Worm (Caenorhabditis elegans) whole organism, young adult: ENCODE results near the gene srsx-8.

Source experiments
- B0019.2 ChIP-seq: fragments of 200-800 bp; sonication (Bioruptor generic); conservative IDR thresholded peaks from 2 replicates; pipeline ENCODE4 v1.3.6; 2022; ENCODE audit warnings: missing genetic modification reagents, missing genetic modification characterization, missing compliant biosample characterization
- D2030.7 ChIP-seq: fragments of 200-800 bp; sonication (Bioruptor generic); IDR thresholded peaks from 2 replicates; pipeline ENCODE4 v1.3.6; 2022; ENCODE audit warnings: missing genetic modification reagents, missing genetic modification characterization, missing compliant biosample characterization
- F49E8.2 ChIP-seq: sonication (generic microtip); optimal IDR thresholded peaks from 3 replicates; lab custom pipeline; 2017; ENCODE audit warnings: missing genetic modification characterization, mild to moderate bottlenecking, missing compliant biosample characterization, antibody characterized with exemption, moderate library complexity; ENCODE audit not compliant: insufficient read depth
- Y53G8AR.9 ChIP-seq: fragments of 200-800 bp; sonication (Bioruptor generic); conservative IDR thresholded peaks from 2 replicates; pipeline ENCODE4 v1.3.6; 2022; ENCODE audit warnings: missing genetic modification reagents, missing genetic modification characterization, missing compliant biosample characterization
- Y56A3A.18 ChIP-seq: fragments of 200-800 bp; sonication (Bioruptor generic); IDR thresholded peaks from 2 replicates; pipeline ENCODE4 v1.3.6; 2022; ENCODE audit warnings: missing genetic modification reagents, missing genetic modification characterization, missing compliant biosample characterization
- Y95B8A.8 ChIP-seq: fragments of 200-800 bp; sonication (Bioruptor generic); IDR thresholded peaks from 2 replicates; pipeline ENCODE4 v1.3.6; 2022; ENCODE audit warnings: missing genetic modification reagents, missing genetic modification characterization, missing compliant biosample characterization
- ama-1 ChIP-seq, 3 experiments: fragments of 150-350 bp in 1 of 3; sonication (generic microtip) in 2 of 3; optimal IDR thresholded peaks; 2 replicates each; lab custom pipeline; 2014 to 2018; ENCODE audit warnings: missing biosample characterization in 2 of 3, missing genetic modification characterization in 2 of 3, missing genetic modification reagents in 2 of 3
- attf-5 ChIP-seq: fragments of 200-800 bp; sonication (Bioruptor generic); optimal IDR thresholded peaks from 2 replicates; lab custom pipeline; 2018; ENCODE audit warnings: mild to moderate bottlenecking, missing genetic modification characterization, missing compliant biosample characterization
- cebp-1 ChIP-seq, 2 experiments: fragments of 200-800 bp in 1 of 2; sonication (Bioruptor generic) in 1 of 2; sonication (generic microtip) in 1 of 2; IDR thresholded peaks in 1 of 2; optimal IDR thresholded peaks in 1 of 2; 2 replicates each; pipeline versions ENCODE4 v1.3.6 to Lab custom; 2017 to 2022; ENCODE audit warnings: missing compliant biosample characterization in 2 of 2, missing genetic modification characterization in 2 of 2, mild to moderate bottlenecking in 1 of 2, missing genetic modification reagents in 1 of 2, moderate library complexity in 1 of 2
- ceh-79 ChIP-seq: sonication (generic microtip); optimal IDR thresholded peaks from 2 replicates; lab custom pipeline; 2017; ENCODE audit warnings: mild to moderate bottlenecking, missing genetic modification characterization, missing compliant biosample characterization
- dox-1 ChIP-seq: fragments of 200-800 bp; sonication (Bioruptor generic); IDR thresholded peaks from 2 replicates; pipeline ENCODE4 v1.3.6; 2022; ENCODE audit warnings: missing genetic modification reagents, missing genetic modification characterization, missing compliant biosample characterization
- egl-44 ChIP-seq: fragments of 200-800 bp; sonication (Bioruptor generic); IDR thresholded peaks from 2 replicates; pipeline ENCODE4 v1.3.6; 2022; ENCODE audit warnings: missing genetic modification reagents, missing genetic modification characterization, missing compliant biosample characterization
- egrh-3 ChIP-seq: fragments of 200-800 bp; sonication (Bioruptor generic); IDR thresholded peaks from 2 replicates; pipeline ENCODE4 v1.3.6; 2022; ENCODE audit warnings: missing genetic modification reagents, missing genetic modification characterization, missing compliant biosample characterization
- him-1 ChIP-seq: sonication (generic microtip); optimal IDR thresholded peaks from 2 replicates; lab custom pipeline; 2016; ENCODE audit warnings: missing genotype, missing genetic modification reagents, missing genetic modification characterization, missing compliant biosample characterization
- hmg-1.2 ChIP-seq: fragments of 200-800 bp; sonication (Bioruptor generic); IDR thresholded peaks from 2 replicates; pipeline ENCODE4 v1.3.6; 2022; ENCODE audit warnings: missing genetic modification reagents, missing genetic modification characterization, missing compliant biosample characterization
- hmg-20 ChIP-seq: fragments of 200-800 bp; sonication (Bioruptor generic); IDR thresholded peaks from 2 replicates; pipeline ENCODE4 v1.3.6; 2022; ENCODE audit warnings: missing genetic modification reagents, missing genetic modification characterization, missing compliant biosample characterization
- lin-35 ChIP-seq, 3 experiments: fragments of 150-350 bp in 2 of 3; sonication (generic microtip) in 1 of 3; optimal IDR thresholded peaks; 2 replicates each; lab custom pipeline; 2014 to 2018; ENCODE audit warnings: missing biosample characterization in 3 of 3, missing genetic modification characterization in 3 of 3, missing genetic modification reagents in 3 of 3
- lin-40 ChIP-seq: sonication (generic microtip); optimal IDR thresholded peaks from 2 replicates; lab custom pipeline; 2016; ENCODE audit warnings: missing genetic modification characterization, mild to moderate bottlenecking, missing compliant biosample characterization, missing genotype, missing genetic modification reagents
- lsy-27 ChIP-seq: sonication (generic microtip); optimal IDR thresholded peaks from 2 replicates; lab custom pipeline; 2017; ENCODE audit warnings: missing genetic modification characterization, mild to moderate bottlenecking, missing compliant biosample characterization, antibody characterized with exemption, missing genotype, borderline replicate concordance; ENCODE audit not compliant: insufficient read depth
- madf-8 ChIP-seq: fragments of 200-800 bp; sonication (Bioruptor generic); conservative IDR thresholded peaks from 2 replicates; pipeline ENCODE4 v1.3.6; 2022; ENCODE audit warnings: missing genetic modification reagents, missing genetic modification characterization, missing compliant biosample characterization
- mcd-1 ChIP-seq: fragments of 200-800 bp; sonication (Bioruptor generic); IDR thresholded peaks from 2 replicates; pipeline ENCODE4 v1.3.6; 2022; ENCODE audit warnings: missing genetic modification reagents, missing genetic modification characterization, missing compliant biosample characterization
- nhr-80 ChIP-seq: sonication (generic microtip); optimal IDR thresholded peaks from 2 replicates; lab custom pipeline; 2016; ENCODE audit warnings: missing genetic modification characterization, missing compliant biosample characterization
- ztf-18 ChIP-seq: sonication (generic microtip); optimal IDR thresholded peaks from 2 replicates; lab custom pipeline; 2016; ENCODE audit warnings: missing genotype, mild to moderate bottlenecking, missing genetic modification characterization, missing compliant biosample characterization
- ztf-3 ChIP-seq: fragments of 200-800 bp; sonication (Bioruptor generic); optimal IDR thresholded peaks from 2 replicates; lab custom pipeline; 2018; ENCODE audit warnings: mild to moderate bottlenecking, missing genetic modification characterization, missing compliant biosample characterization

srsx-8 gene

DNA sequence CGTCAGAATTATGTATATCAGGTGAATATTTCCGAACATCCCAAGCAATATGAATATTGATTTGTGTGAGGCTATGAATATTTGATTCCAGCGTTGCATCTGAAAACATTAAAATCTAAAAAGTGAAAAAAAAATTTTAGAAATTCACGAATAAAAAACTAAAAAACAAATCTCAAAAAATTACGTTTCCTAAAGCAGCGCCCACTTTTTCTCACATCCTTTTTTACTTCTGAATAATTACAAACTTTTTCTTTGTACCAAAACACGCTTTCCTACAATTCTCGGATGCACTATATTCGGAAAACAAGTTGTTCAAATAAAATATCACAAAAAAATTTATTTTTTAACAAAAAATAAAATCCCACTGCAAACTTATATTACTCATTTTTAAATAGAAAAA, at the start of gene srsx-8:
TSS of gene srsx-8 (minus strand) at position 101 of the 400 bp plus-strand sequence.
- TF ChIP-seq hmg-1.2 (GFP tag; lab: Robert Waterston, UW) (no peak), Y95B8A.8 (GFP tag; lab: Robert Waterston, UW) (no peak)

- TF ChIP-seq cebp-1 (GFP tag; IDR thresholded peaks at IDR 0.05; lab: Robert Waterston, UW) (peak; percentile 70), cebp-1 (tag; optimal IDR thresholded peaks at IDR 0.05; lab: Kevin White, UChicago) (peak; percentile 86), lsy-27 (tag; lab: Kevin White, UChicago) (no peak)
- TF ChIP-seq, all 124 proteins: peak for 1
Observed at ce11 chrV:1600561-1601088, 47.7 kb upstream of the srsx-8 start, which contains the start of gene F16B4.2. F16B4.2 (plus strand) TSS chrV:1601038.

- TF ChIP-seq ztf-18 (tag; lab: Kevin White, UChicago), result peak; percentile 90
- TF ChIP-seq hmg-20 (GFP tag; lab: Robert Waterston, UW), result 0 out of 2 replicates have a peak, but pooled peaks have one; percentile 24
- TF ChIP-seq mcd-1 (GFP tag; lab: Robert Waterston, UW), result peak; percentile 55
- peak; percentile 32 for TF ChIP-seq nhr-80
- TF ChIP-seq dox-1 (GFP tag; lab: Robert Waterston, UW), result peak; percentile 49; the same call in 1 of the 2 replicates
- peak; percentile 53; the same call in 1 of the 2 replicates for TF ChIP-seq egrh-3 (GFP tag; lab: Robert Waterston, UW)
- TF ChIP-seq attf-5 (GFP tag; lab: Kevin White, UChicago), result peak; percentile 31
Observed at ce11 chrV:1599088-1599487, 46.2 kb upstream of the srsx-8 start.

DNA sequence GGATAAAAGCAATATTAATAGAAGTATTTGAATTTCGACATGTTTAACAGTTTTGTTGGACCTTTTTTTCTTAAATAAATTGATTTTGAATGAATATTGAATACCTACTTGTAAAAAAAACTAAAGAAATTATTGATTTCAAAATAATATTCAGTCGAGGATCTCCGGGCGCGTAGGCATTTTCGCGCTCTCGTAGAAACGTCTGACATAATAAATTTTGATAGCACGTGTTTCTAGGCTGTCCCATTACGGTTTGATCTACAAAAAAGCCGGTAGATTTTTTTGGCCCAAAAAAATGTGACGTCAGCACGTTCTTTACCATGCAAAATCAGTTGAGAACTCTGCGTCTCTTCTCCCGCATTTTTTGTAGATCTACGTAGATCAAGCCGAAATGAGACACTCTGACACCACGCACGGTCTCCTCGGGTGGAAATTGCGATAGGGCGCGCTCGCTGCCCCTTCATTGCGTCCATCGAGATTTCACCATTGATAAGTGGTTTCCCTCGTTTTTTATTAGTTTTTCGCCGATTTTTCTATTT, 41.7 kb upstream of the srsx-8 start:
- TF ChIP-seq lsy-27 (tag; lab: Kevin White, UChicago) (no peak), lin-40 (tag; lab: Kevin White, UChicago) (peak; percentile 25), ceh-79 (tag; lab: Kevin White, UChicago) (no peak)

DNA sequence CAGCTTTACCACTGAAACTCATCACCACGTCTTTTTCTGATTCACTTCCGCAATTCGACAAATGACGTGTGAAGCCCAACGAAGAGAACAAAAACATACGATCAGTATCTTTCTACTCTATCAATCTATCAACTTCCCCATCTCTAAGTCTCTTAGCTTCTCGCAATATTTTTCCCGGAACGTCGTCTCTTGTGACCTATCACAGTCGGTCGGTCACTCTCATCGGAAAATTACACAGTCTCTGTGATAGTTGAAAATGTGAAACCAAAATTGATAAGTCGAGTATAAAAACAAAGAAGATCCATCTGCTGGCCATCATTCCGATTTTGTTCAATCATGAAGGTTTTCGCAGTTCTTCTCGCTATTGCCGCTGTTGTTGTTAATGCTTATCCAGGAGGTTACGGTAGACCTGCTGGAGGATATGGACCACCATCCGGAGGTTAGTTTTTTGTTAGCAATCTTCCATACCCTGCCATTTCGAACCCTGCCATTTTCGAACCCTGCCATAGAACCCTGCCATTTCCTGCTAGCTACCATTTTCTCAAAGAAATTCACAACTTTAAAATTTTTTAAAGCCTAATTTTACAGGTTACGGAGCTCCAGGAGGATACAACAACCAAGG, 41.0 kb upstream of the srsx-8 start, which contains the start of gene F16B4.4:
TSS of gene F16B4.4 (plus strand) at position 221 of the 622 bp plus-strand sequence.
- TF ChIP-seq ama-1 (optimal IDR thresholded peaks at IDR 0.05; lab: Kevin White, UChicago) (peak; percentile 48), ama-1 (GFP tag; optimal IDR thresholded peaks at IDR 0.05; lab: Kevin White, UChicago) (no peak), F49E8.2 (no peak), dox-1 (GFP tag; lab: Robert Waterston, UW) (no peak), D2030.7 (GFP tag; lab: Robert Waterston, UW) (no peak)

ce11 chrV:1588128-1588527, 35.2 kb upstream of the srsx-8 start, which contains the start of gene F16B4.5:
F16B4.5 (plus strand) TSS chrV:1588428.
- TF ChIP-seq Y53G8AR.9 (GFP tag; lab: Robert Waterston, UW), result no peak
- TF ChIP-seq him-1 (tag; lab: Kevin White, UChicago), result no peak
- no peak for TF ChIP-seq B0019.2
- no peak for TF ChIP-seq egl-44 (GFP tag; lab: Robert Waterston, UW)
- no peak for TF ChIP-seq ztf-3
- no peak for TF ChIP-seq lin-35 (GFP tag; optimal IDR thresholded peaks at IDR 0.05; lab: Kevin White, UChicago)
- no peak for TF ChIP-seq madf-8 (GFP tag; lab: Robert Waterston, UW)
- no peak for TF ChIP-seq Y56A3A.18
- TF ChIP-seq hmg-20 (GFP tag; lab: Robert Waterston, UW), result no peak
- TF ChIP-seq, all 124 proteins: peak for 0
